Fruit fly (Drosophila melanogaster) whole organism, pupa: ENCODE results near the gene CG31145.

Experiments used
- CG10348 ChIP-seq: fragments of 200-800 bp; sonication (Bioruptor generic); IDR thresholded peaks from 2 replicates; pipeline ENCODE4 v1.3.6; 2022; ENCODE audit warnings: missing biosample characterization, missing genetic modification characterization
- CG12605 ChIP-seq: fragments of 200-800 bp; sonication (Bioruptor generic); IDR thresholded peaks from 2 replicates; pipeline ENCODE4 v1.3.6; 2022; ENCODE audit warnings: missing biosample characterization, missing genetic modification characterization
- CG13204 ChIP-seq: fragments of 200-800 bp; sonication (Bioruptor generic); optimal IDR thresholded peaks from 2 replicates; lab custom pipeline; 2018; ENCODE audit warnings: missing biosample characterization, mild to moderate bottlenecking, missing genetic modification characterization, moderate library complexity
- CG14655 ChIP-seq: fragments of 200-800 bp; sonication (Bioruptor generic); optimal IDR thresholded peaks from 3 replicates; lab custom pipeline; 2017; ENCODE audit warnings: mild to moderate bottlenecking, missing biosample characterization, missing genetic modification reagents, missing genetic modification characterization
- CG15710 ChIP-seq: fragments of 200-800 bp; sonication (Bioruptor generic); optimal IDR thresholded peaks from 2 replicates; lab custom pipeline; 2018; ENCODE audit warnings: missing biosample characterization, mild to moderate bottlenecking, missing genetic modification characterization, moderate library complexity
- CG17806 ChIP-seq: fragments of 200-800 bp; sonication (Bioruptor generic); optimal IDR thresholded peaks from 2 replicates; lab custom pipeline; 2018; ENCODE audit warnings: missing biosample characterization, mild to moderate bottlenecking, missing genetic modification characterization, moderate library complexity
- CG32121 ChIP-seq: fragments of 200-800 bp; sonication (Bioruptor generic); IDR thresholded peaks from 2 replicates; pipeline ENCODE4 v1.3.6; 2022; ENCODE audit warnings: missing biosample characterization, missing genetic modification characterization
- CG34367 ChIP-seq: fragments of 200-800 bp; sonication (Bioruptor generic); optimal IDR thresholded peaks from 2 replicates; lab custom pipeline; 2018; ENCODE audit warnings: missing biosample characterization, mild to moderate bottlenecking, missing genetic modification characterization
- CG4496 ChIP-seq: fragments of 200-800 bp; sonication (Bioruptor generic); IDR thresholded peaks from 3 replicates; pipeline ENCODE4 v1.3.6; 2022; ENCODE audit warnings: missing biosample characterization, missing genetic modification characterization
- CG8159 ChIP-seq: fragments of 200-800 bp; sonication (Bioruptor generic); optimal IDR thresholded peaks from 3 replicates; lab custom pipeline; 2018; ENCODE audit warnings: missing biosample characterization, mild to moderate bottlenecking, missing genetic modification characterization, moderate library complexity
- CG8301 ChIP-seq: fragments of 200-800 bp; sonication (Bioruptor generic); optimal IDR thresholded peaks from 2 replicates; lab custom pipeline; 2018; ENCODE audit warnings: missing biosample characterization, mild to moderate bottlenecking, missing genetic modification characterization
- CG9948 ChIP-seq: fragments of 200-800 bp; sonication (Bioruptor generic); optimal IDR thresholded peaks from 2 replicates; lab custom pipeline; 2018; ENCODE audit warnings: missing biosample characterization, mild to moderate bottlenecking, missing genetic modification characterization, moderate library complexity
- D1 ChIP-seq: fragments of 200-800 bp; sonication (Bioruptor generic); optimal IDR thresholded peaks from 2 replicates; lab custom pipeline; 2018; ENCODE audit warnings: missing biosample characterization, mild to moderate bottlenecking, missing genetic modification characterization, moderate library complexity
- EcR ChIP-seq: fragments of 200-800 bp; sonication (Bioruptor generic); optimal IDR thresholded peaks from 3 replicates; lab custom pipeline; 2019; ENCODE audit warnings: missing biosample characterization, missing genetic modification characterization, mild to moderate bottlenecking, moderate library complexity, missing genetic modification reagents
- Ets98B ChIP-seq: fragments of 200-800 bp; sonication (Bioruptor generic); IDR thresholded peaks from 2 replicates; pipeline ENCODE4 v1.3.6; 2022; ENCODE audit warnings: missing biosample characterization, missing genetic modification characterization
- Pif1A ChIP-seq: fragments of 200-800 bp; sonication (Bioruptor generic); optimal IDR thresholded peaks from 3 replicates; lab custom pipeline; 2016; ENCODE audit warnings: missing biosample characterization, missing genetic modification characterization
- Pif1B ChIP-seq: fragments of 200-800 bp; sonication (Bioruptor generic); optimal IDR thresholded peaks from 3 replicates; lab custom pipeline; 2016; ENCODE audit warnings: missing biosample characterization, missing genetic modification characterization
- Snoo ChIP-seq: fragments of 200-800 bp; sonication (Bioruptor generic); optimal IDR thresholded peaks from 3 replicates; lab custom pipeline; 2017; ENCODE audit warnings: missing biosample characterization, mild to moderate bottlenecking, missing genetic modification characterization, inconsistent platforms
- fd96Ca ChIP-seq: fragments of 200-800 bp; sonication (Bioruptor generic); IDR thresholded peaks from 3 replicates; pipeline ENCODE4 v1.3.6; 2022; ENCODE audit warnings: missing biosample characterization, missing genetic modification characterization
- gl ChIP-seq: fragments of 200-800 bp; sonication (Bioruptor generic); optimal IDR thresholded peaks from 2 replicates; lab custom pipeline; 2018; ENCODE audit warnings: missing biosample characterization, mild to moderate bottlenecking, missing genetic modification characterization
- rn ChIP-seq: fragments of 200-800 bp; sonication (Bioruptor generic); IDR thresholded peaks from 2 replicates; pipeline ENCODE4 v1.3.6; 2022; ENCODE audit warnings: missing biosample characterization, missing genetic modification characterization

Gene CG31145

DNA sequence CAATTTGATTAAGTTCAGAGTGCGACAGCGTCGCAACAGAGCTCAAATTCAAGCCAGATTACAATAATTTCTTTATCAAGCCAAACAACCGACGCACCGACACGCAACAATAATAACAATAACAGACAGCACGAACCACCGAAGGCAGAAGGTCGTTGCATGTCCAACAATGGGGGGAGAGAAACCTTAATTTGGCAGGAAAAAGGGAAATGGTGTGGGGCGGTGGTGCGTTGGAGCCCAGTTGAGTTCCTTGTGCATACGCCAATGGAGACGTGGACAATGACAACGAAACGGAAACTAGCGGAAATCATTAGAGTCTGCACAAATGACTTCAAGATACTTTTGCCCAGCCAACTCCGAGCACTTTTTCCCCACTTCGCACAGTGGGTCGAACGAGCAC lies 29.9 kb downstream of the CG31145 start:
- TF ChIP-seq Pif1B (no peak), CG4496 (no peak)

DNA sequence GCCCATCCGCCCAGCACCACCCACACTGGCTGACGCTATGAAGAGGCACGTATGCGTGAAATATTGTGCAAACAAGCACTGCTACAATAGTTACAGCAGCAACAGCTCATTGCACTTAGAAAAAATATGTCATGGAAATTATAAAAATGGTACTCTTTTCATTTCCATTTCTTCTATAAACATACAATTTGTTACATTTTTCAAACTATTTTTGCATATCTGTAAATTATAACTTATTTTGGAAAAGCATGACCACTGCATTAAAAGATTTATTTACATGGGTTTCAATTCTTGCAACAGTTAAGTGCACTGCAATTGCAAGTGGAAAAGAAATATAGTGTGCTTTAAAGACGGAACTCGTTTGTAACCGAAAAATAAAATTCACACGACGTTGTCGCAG lies 31.1 kb downstream of the CG31145 start:
- TF ChIP-seq Ets98B (GFP tag; lab: Robert Waterston, UW) = peak; percentile 21; the same call in 1 of the 2 replicates
- TF ChIP-seq CG8301 (tag; lab: Kevin White, UChicago) = peak; percentile 44
- 0 out of 3 replicates have a peak, but pooled peaks have one; percentile 17 for TF ChIP-seq CG4496
- TF ChIP-seq EcR (GFP tag; lab: Kevin White, UChicago) = no peak
- peak; percentile 47 for TF ChIP-seq CG14655 (GFP tag; lab: Kevin White, UChicago)
- no peak for TF ChIP-seq gl
- peak; percentile 74 for TF ChIP-seq CG32121
- peak; percentile 47 for TF ChIP-seq Pif1A (GFP tag; lab: Kevin White, UChicago)

dm6 chr3R:23637277-23637676 lies 32.2 kb downstream of the CG31145 start:
- TF ChIP-seq CG32121 (0 out of 2 replicates have a peak, but pooled peaks have one; percentile 12), CG8301 (tag; lab: Kevin White, UChicago) (peak; percentile 4), CG10348 (no peak), Pif1A (GFP tag; lab: Kevin White, UChicago) (no peak), CG14655 (GFP tag; lab: Kevin White, UChicago) (peak; percentile 30)

dm6 chr3R:23634789-23635188 lies 34.7 kb downstream of the CG31145 start:
- TF ChIP-seq Pif1B (no peak), CG32121 (no peak), rn (no peak), CG12605 (GFP tag; lab: Robert Waterston, UW) (no peak), CG10348 (no peak), EcR (GFP tag; lab: Kevin White, UChicago) (no peak), Snoo (tag; lab: Kevin White, UChicago) (no peak), gl (no peak), Ets98B (GFP tag; lab: Robert Waterston, UW) (no peak), CG34367 (no peak), CG17806 (tag; lab: Kevin White, UChicago) (no peak), CG8159 (tag; lab: Kevin White, UChicago) (no peak)

DNA sequence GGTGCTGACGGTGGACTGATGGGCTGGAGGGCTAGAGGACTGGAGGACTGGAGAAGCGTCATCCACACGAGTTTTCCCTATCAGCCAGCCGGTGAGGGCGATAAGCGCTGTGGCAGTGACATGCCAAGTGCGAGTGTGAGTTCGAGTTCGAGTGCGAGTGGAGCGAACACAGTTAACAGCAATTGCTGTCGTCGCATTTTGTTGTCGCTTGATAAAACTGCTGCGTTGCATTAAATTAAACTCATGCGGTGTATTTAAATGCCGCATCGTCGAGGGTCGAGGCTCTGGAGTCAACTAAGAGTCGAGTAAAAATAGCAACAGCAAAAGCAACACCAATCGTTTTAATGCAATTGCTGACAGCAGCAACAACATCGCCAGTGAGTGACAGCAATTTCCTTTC lies 39.9 kb downstream of the CG31145 start:
- no peak for TF ChIP-seq CG15710 (tag; lab: Kevin White, UChicago)
- TF ChIP-seq EcR (GFP tag; lab: Kevin White, UChicago) = peak; percentile 62
- TF ChIP-seq, all 21 proteins: peak for 1

DNA sequence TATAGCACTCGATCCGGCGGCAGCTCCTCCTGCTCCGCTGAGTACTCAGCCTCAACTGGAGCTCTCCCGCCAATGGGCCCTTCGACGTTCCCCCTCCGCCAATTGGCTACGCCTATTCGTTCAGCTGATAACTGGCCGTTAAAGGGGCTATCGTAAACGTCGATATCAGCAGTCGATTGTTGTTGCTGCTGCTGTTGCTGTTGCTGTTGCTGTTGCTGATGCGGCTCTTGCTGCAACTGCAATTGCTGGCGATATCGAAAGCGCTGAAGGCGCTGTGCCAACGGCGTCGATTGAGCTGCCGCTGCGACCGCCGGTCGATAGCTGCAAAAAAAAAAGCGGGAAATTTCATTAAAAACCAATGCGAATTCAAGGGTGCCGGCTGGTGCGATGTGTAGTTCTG lies 42.3 kb downstream of the CG31145 start:
- TF ChIP-seq CG12605 (GFP tag; lab: Robert Waterston, UW) (no peak), Snoo (tag; lab: Kevin White, UChicago) (no peak), rn (no peak), CG17806 (tag; lab: Kevin White, UChicago) (no peak)

DNA sequence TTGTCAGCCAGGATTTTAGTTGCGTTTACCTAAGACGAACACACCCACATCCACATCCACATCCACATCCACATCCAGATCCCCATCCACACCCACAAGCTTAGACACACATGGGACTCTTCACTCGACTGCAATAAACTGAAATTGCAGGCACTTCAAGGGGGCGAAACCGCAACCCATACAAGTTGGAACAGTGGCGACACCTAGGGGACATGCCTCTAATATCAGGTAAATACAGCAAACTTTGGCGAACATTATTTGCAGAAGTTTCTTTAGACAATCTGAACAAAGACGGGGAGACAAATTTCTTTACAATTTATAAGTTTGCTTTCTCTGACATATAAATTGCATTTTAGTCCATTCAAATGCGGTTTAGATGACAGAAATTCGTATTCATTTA lies 46.5 kb downstream of the CG31145 start:
- TF ChIP-seq CG13204 (no peak), CG9948 (tag; lab: Kevin White, UChicago) (no peak), Ets98B (GFP tag; lab: Robert Waterston, UW) (no peak), CG12605 (GFP tag; lab: Robert Waterston, UW) (no peak), D1 (tag; lab: Kevin White, UChicago) (no peak), EcR (GFP tag; lab: Kevin White, UChicago) (no peak), Pif1A (GFP tag; lab: Kevin White, UChicago) (no peak), CG8301 (tag; lab: Kevin White, UChicago) (no peak), Snoo (tag; lab: Kevin White, UChicago) (no peak), CG34367 (no peak), CG4496 (no peak), CG15710 (tag; lab: Kevin White, UChicago) (no peak), fd96Ca (GFP tag; lab: Robert Waterston, UW) (no peak), CG32121 (no peak), CG10348 (no peak), CG8159 (tag; lab: Kevin White, UChicago) (no peak), CG17806 (tag; lab: Kevin White, UChicago) (no peak), CG14655 (GFP tag; lab: Kevin White, UChicago) (no peak), rn (no peak), Pif1B (no peak)

DNA sequence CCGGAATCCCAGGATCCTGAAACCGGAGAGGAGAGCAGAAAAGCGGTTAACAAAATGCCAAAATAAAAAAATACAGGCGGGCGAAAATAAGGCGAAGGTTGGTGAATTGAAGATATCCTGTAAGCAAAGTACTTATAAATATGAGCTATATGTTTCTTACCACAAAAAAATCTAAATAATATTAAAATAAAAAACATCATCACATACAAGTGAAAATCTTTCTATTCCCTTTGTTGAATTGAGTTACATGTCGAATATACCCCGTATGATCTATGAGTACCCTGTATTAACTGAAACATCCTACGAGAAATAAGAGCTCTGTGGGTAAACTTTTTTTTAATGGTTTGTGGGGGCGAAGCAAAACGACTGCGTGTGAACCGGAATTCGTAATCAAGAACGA lies 57.3 kb downstream of the CG31145 start:
- TF ChIP-seq rn (no peak), Pif1A (GFP tag; lab: Kevin White, UChicago) (no peak), CG8301 (tag; lab: Kevin White, UChicago) (no peak)
